Worm (Caenorhabditis elegans): Measurements from ENCODE around the gene C08E3.13.
"Not testable (repeated sequence)": the region's sequence is repeated elsewhere in the genome, so short reads cannot be mapped to it uniquely, and the experiment has no call there.

Gene C08E3.13

ce11 chrII:1640496-1640895, 8.4 kb upstream of the C08E3.13 start, which contains the start of gene srh-72:
srh-72 (minus strand) TSS chrII:1640596.
- TF ChIP-seq ztf-23 (GFP tag; IDR thresholded peaks at IDR 0.05) (no peak), T22C8.4 (GFP tag; IDR thresholded peaks at IDR 0.05) (no peak), ref-1 (GFP tag; conservative IDR thresholded peaks at IDR 0.05) (no peak), flt-1 (GFP tag; IDR thresholded peaks at IDR 0.05) (no peak), med-1 (GFP tag; optimal IDR thresholded peaks at IDR 0.05; ENCODE audit: insufficient read depth) (no peak), tab-1 (GFP tag; IDR thresholded peaks at IDR 0.05) (no peak), ztf-29 (GFP tag; IDR thresholded peaks at IDR 0.05) (no peak), klf-2 (GFP tag; conservative IDR thresholded peaks at IDR 0.05) (no peak), cog-1 (tag; optimal IDR thresholded peaks at IDR 0.05) (no peak)

DNA sequence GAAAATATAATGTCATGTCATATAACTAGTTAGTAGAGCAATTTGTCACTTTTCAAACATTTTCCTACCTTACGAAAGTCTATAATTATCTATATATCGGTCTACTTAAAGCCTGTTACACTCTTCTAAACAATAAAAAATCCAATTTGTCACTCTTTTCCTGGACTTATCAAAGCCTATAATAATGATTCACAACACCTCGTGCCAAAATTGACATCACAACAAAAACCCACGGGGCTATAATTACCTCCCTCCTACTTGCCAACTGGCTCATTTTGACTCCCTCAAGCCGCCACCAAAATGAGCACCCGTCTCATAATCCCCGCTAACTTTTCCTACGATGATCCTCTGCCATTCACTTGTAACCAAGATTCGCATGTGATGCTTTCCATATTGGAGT, 4.3 kb upstream of the C08E3.13 start, which contains the start of gene srg-20:
Gene srg-20, plus strand, starts transcription at position 301 of the 400 bp plus-strand sequence.
- TF ChIP-seq flt-1 (GFP tag; IDR thresholded peaks at IDR 0.05); klf-2 (GFP tag; conservative IDR thresholded peaks at IDR 0.05); cog-1 (tag; optimal IDR thresholded peaks at IDR 0.05): not testable (repeated sequence)

- TF ChIP-seq ztf-29 (GFP tag; IDR thresholded peaks at IDR 0.05) (no peak), cog-1 (tag; optimal IDR thresholded peaks at IDR 0.05) (no peak), ref-1 (GFP tag; conservative IDR thresholded peaks at IDR 0.05) (no peak), ztf-23 (GFP tag; IDR thresholded peaks at IDR 0.05) (no peak), T22C8.4 (GFP tag; IDR thresholded peaks at IDR 0.05) (no peak), med-1 (GFP tag; optimal IDR thresholded peaks at IDR 0.05; ENCODE audit: insufficient read depth) (no peak), klf-2 (GFP tag; conservative IDR thresholded peaks at IDR 0.05) (no peak), tab-1 (GFP tag; IDR thresholded peaks at IDR 0.05) (no peak), flt-1 (GFP tag; IDR thresholded peaks at IDR 0.05) (no peak)
These were observed 3.9 kb upstream of the C08E3.13 start for ce11 chrII:1635969-1636368.

- not testable (repeated sequence) for TF ChIP-seq ztf-23 (GFP tag; IDR thresholded peaks at IDR 0.05); med-1 (GFP tag; optimal IDR thresholded peaks at IDR 0.05; ENCODE audit: insufficient read depth); T22C8.4 (GFP tag; IDR thresholded peaks at IDR 0.05)
These were observed 1.4 kb upstream of the C08E3.13 start, which contains the start of gene C08E3.1 for ce11 chrII:1633490-1633889. C08E3.1 (plus strand) TSS chrII:1633790.

- not testable (repeated sequence) for TF ChIP-seq klf-2 (GFP tag; conservative IDR thresholded peaks at IDR 0.05); ztf-23 (GFP tag; IDR thresholded peaks at IDR 0.05); flt-1 (GFP tag; IDR thresholded peaks at IDR 0.05)
These were observed 4.3 kb downstream of the C08E3.13 start, which contains the start of gene C08E3.15 for ce11 chrII:1627783-1628182. C08E3.15 (minus strand) TSS chrII:1627883.

ce11 chrII:1625666-1626065, 6.5 kb downstream of the C08E3.13 start, which contains the start of gene C08E3.14:
C08E3.14 (plus strand) TSS chrII:1625966.
- TF ChIP-seq tab-1 (GFP tag; IDR thresholded peaks at IDR 0.05) (no peak), ztf-29 (GFP tag; IDR thresholded peaks at IDR 0.05) (no peak), cog-1 (tag; optimal IDR thresholded peaks at IDR 0.05) (no peak)

ce11 chrII:1624572-1624971, 7.5 kb downstream of the C08E3.13 start, which contains the start of gene fbxa-160:
fbxa-160 (minus strand) TSS chrII:1624672.
- TF ChIP-seq med-1 (GFP tag; optimal IDR thresholded peaks at IDR 0.05; ENCODE audit: insufficient read depth) (no peak), tab-1 (GFP tag; IDR thresholded peaks at IDR 0.05) (no peak), ztf-23 (GFP tag; IDR thresholded peaks at IDR 0.05) (no peak), cog-1 (tag; optimal IDR thresholded peaks at IDR 0.05) (no peak), flt-1 (GFP tag; IDR thresholded peaks at IDR 0.05) (no peak), ref-1 (GFP tag; conservative IDR thresholded peaks at IDR 0.05) (no peak), ztf-29 (GFP tag; IDR thresholded peaks at IDR 0.05) (no peak), klf-2 (GFP tag; conservative IDR thresholded peaks at IDR 0.05) (no peak), T22C8.4 (GFP tag; IDR thresholded peaks at IDR 0.05) (no peak)

ce11 chrII:1621795-1622194, 10.3 kb downstream of the C08E3.13 start:
- no peak for TF ChIP-seq T22C8.4 (GFP tag; IDR thresholded peaks at IDR 0.05)
- no peak for TF ChIP-seq med-1 (GFP tag; optimal IDR thresholded peaks at IDR 0.05; ENCODE audit: insufficient read depth)
- TF ChIP-seq ztf-23 (GFP tag; IDR thresholded peaks at IDR 0.05), result no peak
- no peak for TF ChIP-seq flt-1 (GFP tag; IDR thresholded peaks at IDR 0.05)
- no peak for TF ChIP-seq cog-1 (tag; optimal IDR thresholded peaks at IDR 0.05)

ce11 chrII:1621180-1621579, 10.9 kb downstream of the C08E3.13 start, which contains the start of gene fbxa-158:
fbxa-158 (minus strand) TSS chrII:1621280.
- TF ChIP-seq cog-1 (tag; optimal IDR thresholded peaks at IDR 0.05) (no peak), ztf-29 (GFP tag; IDR thresholded peaks at IDR 0.05) (no peak), T22C8.4 (GFP tag; IDR thresholded peaks at IDR 0.05) (no peak), tab-1 (GFP tag; IDR thresholded peaks at IDR 0.05) (no peak), flt-1 (GFP tag; IDR thresholded peaks at IDR 0.05) (no peak), ztf-23 (GFP tag; IDR thresholded peaks at IDR 0.05) (no peak), ref-1 (GFP tag; conservative IDR thresholded peaks at IDR 0.05) (no peak), klf-2 (GFP tag; conservative IDR thresholded peaks at IDR 0.05) (no peak), med-1 (GFP tag; optimal IDR thresholded peaks at IDR 0.05; ENCODE audit: insufficient read depth) (no peak)

ce11 chrII:1618948-1619347, 13.2 kb downstream of the C08E3.13 start, which contains the start of gene fbxa-166:
fbxa-166 (minus strand) TSS chrII:1619048.
- no peak for TF ChIP-seq klf-2 (GFP tag; conservative IDR thresholded peaks at IDR 0.05)

- TF ChIP-seq tab-1 (GFP tag; IDR thresholded peaks at IDR 0.05) (no peak), ztf-29 (GFP tag; IDR thresholded peaks at IDR 0.05) (no peak), ztf-23 (GFP tag; IDR thresholded peaks at IDR 0.05) (no peak), med-1 (GFP tag; optimal IDR thresholded peaks at IDR 0.05; ENCODE audit: insufficient read depth) (no peak), klf-2 (GFP tag; conservative IDR thresholded peaks at IDR 0.05) (no peak), flt-1 (GFP tag; IDR thresholded peaks at IDR 0.05) (no peak), cog-1 (tag; optimal IDR thresholded peaks at IDR 0.05) (no peak), ref-1 (GFP tag; conservative IDR thresholded peaks at IDR 0.05) (no peak), T22C8.4 (GFP tag; IDR thresholded peaks at IDR 0.05) (no peak)
These were observed 15.7 kb downstream of the C08E3.13 start, which contains the start of gene fbxa-165 for ce11 chrII:1616382-1616781. fbxa-165 (minus strand) TSS chrII:1616482.

Measured in whole organism, midembryonic.